Fruit fly (Drosophila melanogaster): ENCODE results near the gene CG11034.
A peak's percentile ranks its signal among the peaks of the same experiment; 100 is the strongest.

Gene CG11034

dm6 chr2L:5797977-5798376 is 7.2 kb upstream of the CG11034 start (continued):
- no peak for TF ChIP-seq jing (GFP tag; optimal IDR thresholded peaks at IDR 0.05)
- TF ChIP-seq CG12299 (tag; optimal IDR thresholded peaks at IDR 0.05): peak; percentile 51
- peak; percentile 73 for TF ChIP-seq CG7987 (GFP tag; optimal IDR thresholded peaks at IDR 0.05)
- no peak for TF ChIP-seq CG4360 (GFP tag; IDR thresholded peaks at IDR 0.05)
- TF ChIP-seq CG8765 (GFP tag; IDR thresholded peaks at IDR 0.05): no peak
- peak; percentile 30 for TF ChIP-seq CG33213 (GFP tag; optimal IDR thresholded peaks at IDR 0.05)
- peak; percentile 57 for TF ChIP-seq Bteb2 (GFP tag; optimal IDR thresholded peaks at IDR 0.05)
- peak; percentile 15; the same call in 1 of the 3 replicates for TF ChIP-seq tgo (GFP tag; IDR thresholded peaks at IDR 0.05)
- no peak for TF ChIP-seq fd102C (GFP tag; optimal IDR thresholded peaks at IDR 0.05)
- 0 out of 3 replicates have a peak, but pooled peaks have one; percentile 60 for TF ChIP-seq C15 (GFP tag; IDR thresholded peaks at IDR 0.05)
- peak; percentile 37 for TF ChIP-seq CG7556 (GFP tag; optimal IDR thresholded peaks at IDR 0.05)
- TF ChIP-seq CG5245 (GFP tag; optimal IDR thresholded peaks at IDR 0.05): no peak
- peak; percentile 55 for TF ChIP-seq CG6813 (GFP tag; optimal IDR thresholded peaks at IDR 0.05)
- no peak for TF ChIP-seq chn (GFP tag; optimal IDR thresholded peaks at IDR 0.05)
- TF ChIP-seq CG11456 (GFP tag; IDR thresholded peaks at IDR 0.05): peak; percentile 72; the same call in 2 of the 3 replicates
- TF ChIP-seq dpn (GFP tag; optimal IDR thresholded peaks at IDR 0.05): peak; percentile 20 to 40
- peak; percentile 60 for TF ChIP-seq pho (GFP tag; optimal IDR thresholded peaks at IDR 0.05)
- TF ChIP-seq CG7271 (tag; optimal IDR thresholded peaks at IDR 0.05): peak; percentile 53
- no peak for TF ChIP-seq Dfd (GFP tag; optimal IDR thresholded peaks at IDR 0.05)
- TF ChIP-seq Vsx1 (GFP tag; optimal IDR thresholded peaks at IDR 0.05): peak; percentile 38
- peak; percentile 54 for TF ChIP-seq CG6683 (GFP tag; optimal IDR thresholded peaks at IDR 0.05)
- peak; percentile 26 for TF ChIP-seq CG8281 (tag; optimal IDR thresholded peaks at IDR 0.05)
- no peak for TF ChIP-seq HLHmδ (GFP tag; optimal IDR thresholded peaks at IDR 0.05)
- TF ChIP-seq CG10267 (tag; optimal IDR thresholded peaks at IDR 0.05): no peak
- peak; percentile 31 for TF ChIP-seq Asciz (GFP tag; optimal IDR thresholded peaks at IDR 0.05)
- TF ChIP-seq MESR4 (GFP tag; optimal IDR thresholded peaks at IDR 0.05): no peak
- TF ChIP-seq mld (GFP tag; IDR thresholded peaks at IDR 0.05; ENCODE audit: partially characterized antibody): no peak
- TF ChIP-seq nerfin-2 (GFP tag; IDR thresholded peaks at IDR 0.05; ENCODE audit: partially characterized antibody): no peak
- TF ChIP-seq unpg (GFP tag; optimal IDR thresholded peaks at IDR 0.05): peak; percentile 73
- peak; percentile 3 for TF ChIP-seq CG12391 (tag; optimal IDR thresholded peaks at IDR 0.05)
- peak; percentile 55 for TF ChIP-seq nau (GFP tag; optimal IDR thresholded peaks at IDR 0.05)
- no peak for TF ChIP-seq ap (GFP tag; IDR thresholded peaks at IDR 0.05)
- no peak for TF ChIP-seq CG1832 (GFP tag; optimal IDR thresholded peaks at IDR 0.05)
- peak; percentile 38 for TF ChIP-seq D19B (GFP tag; optimal IDR thresholded peaks at IDR 0.05)
- peak; percentile 15 for TF ChIP-seq MTF-1 (GFP tag; optimal IDR thresholded peaks at IDR 0.05; ENCODE audit: borderline replicate concordance)
- no peak for TF ChIP-seq disco-r (GFP tag; optimal IDR thresholded peaks at IDR 0.05)
- TF ChIP-seq CG8290 (GFP tag; optimal IDR thresholded peaks at IDR 0.05): no peak
- TF ChIP-seq CG8290 (tag; optimal IDR thresholded peaks at IDR 0.05): peak in 1 of 2 experiments; percentile 93
- TF ChIP-seq Lhr (GFP tag; optimal IDR thresholded peaks at IDR 0.05): no peak
- no peak for TF ChIP-seq Hr39 (optimal IDR thresholded peaks at IDR 0.05)
- TF ChIP-seq luna (GFP tag; optimal IDR thresholded peaks at IDR 0.05): no peak
- TF ChIP-seq CG4820 (GFP tag; optimal IDR thresholded peaks at IDR 0.05): peak; percentile 5
- peak; percentile 55 for TF ChIP-seq CG17359 (tag; optimal IDR thresholded peaks at IDR 0.05)
- 0 out of 2 replicates have a peak, but pooled peaks have one; percentile 8 for TF ChIP-seq CG10366 (GFP tag; IDR thresholded peaks at IDR 0.05)
- TF ChIP-seq CG6765 (GFP tag; optimal IDR thresholded peaks at IDR 0.05): peak; percentile 28
- peak; percentile 1 for TF ChIP-seq twi (tag; optimal IDR thresholded peaks at IDR 0.05)
- peak; percentile 26 for TF ChIP-seq CG10654 (GFP tag; optimal IDR thresholded peaks at IDR 0.05)
- TF ChIP-seq phol (tag; optimal IDR thresholded peaks at IDR 0.05): no peak
- no peak for TF ChIP-seq CG6791 (GFP tag; IDR thresholded peaks at IDR 0.05; ENCODE audit: partially characterized antibody)
- peak; percentile 80 for TF ChIP-seq Hmr (GFP tag; optimal IDR thresholded peaks at IDR 0.05)

Data from whole organism, embryonic.